In genomic region chr2L:4887382-4888219, dm6 we compare ENCODE assay signal across 1 fruit fly cellular context.
TF ChIP-seq lines count a peak whose summit lies in the region.

No protein-coding gene starts in this region.

TF ChIP-seq in whole organism, embryonic, 481 proteins besides CTCF, POLR2A, EP300 and RAD21 (continued from another document and continues in another):
- peak; percentile 28; the same call in 1 of the 2 replicates for TF ChIP-seq GATAe (GFP tag; conservative IDR thresholded peaks at IDR 0.05; lab: Robert Waterston, UW)
- peak; percentile 44; the same call in 1 of the 2 replicates for TF ChIP-seq CG11696 (GFP tag; IDR thresholded peaks at IDR 0.05; lab: Robert Waterston, UW)
- TF ChIP-seq ind (GFP tag; optimal IDR thresholded peaks at IDR 0.05; lab: Kevin White, UChicago): peak; percentile 56
- peak; percentile 65 for TF ChIP-seq cg (GFP tag; optimal IDR thresholded peaks at IDR 0.05; lab: Kevin White, UChicago)
- TF ChIP-seq cas (GFP tag; IDR thresholded peaks at IDR 0.05; lab: Robert Waterston, UW): 0 out of 2 replicates have a peak, but pooled peaks have one; percentile 11
- TF ChIP-seq Dp (GFP tag; optimal IDR thresholded peaks at IDR 0.05; lab: Kevin White, UChicago): no peak
- no peak for TF ChIP-seq CG10431 (GFP tag; optimal IDR thresholded peaks at IDR 0.05; lab: Kevin White, UChicago)
- no peak for TF ChIP-seq CG4617 (GFP tag; optimal IDR thresholded peaks at IDR 0.05; lab: Kevin White, UChicago; ENCODE audit: borderline replicate concordance)
- TF ChIP-seq sob (GFP tag; IDR thresholded peaks at IDR 0.05; lab: Robert Waterston, UW): peak; percentile 68
- TF ChIP-seq p53 (GFP tag; optimal IDR thresholded peaks at IDR 0.05; lab: Kevin White, UChicago): no peak
- TF ChIP-seq scrt (GFP tag; optimal IDR thresholded peaks at IDR 0.05; lab: Kevin White, UChicago): peak; percentile 8
- peak; percentile 34; the same call in 2 of the 3 replicates for TF ChIP-seq B-H1 (GFP tag; IDR thresholded peaks at IDR 0.05; lab: Robert Waterston, UW)
- no peak for TF ChIP-seq Bgb (GFP tag; IDR thresholded peaks at IDR 0.05; lab: Robert Waterston, UW; ENCODE audit: partially characterized antibody)
- TF ChIP-seq onecut (GFP tag; IDR thresholded peaks at IDR 0.05; lab: Robert Waterston, UW): no peak
- peak; percentile 27; the same call in 1 of the 2 replicates for TF ChIP-seq Ravus (GFP tag; IDR thresholded peaks at IDR 0.05; lab: Robert Waterston, UW)
- peak; percentile 67; the same call in 2 of the 3 replicates for TF ChIP-seq CG11695 (GFP tag; IDR thresholded peaks at IDR 0.05; lab: Robert Waterston, UW)
- peak; percentile 7 for TF ChIP-seq Atf-2 (GFP tag; optimal IDR thresholded peaks at IDR 0.05; lab: Kevin White, UChicago)
- no peak for TF ChIP-seq sqz (GFP tag; optimal IDR thresholded peaks at IDR 0.05; lab: Kevin White, UChicago)
- no peak for TF ChIP-seq dati (GFP tag; IDR thresholded peaks at IDR 0.05; lab: Robert Waterston, UW)
- TF ChIP-seq Dip3 (GFP tag; optimal IDR thresholded peaks at IDR 0.05; lab: Kevin White, UChicago): no peak
- TF ChIP-seq Doc2 (GFP tag; IDR thresholded peaks at IDR 0.05; lab: Robert Waterston, UW): peak; percentile 42; the same call in 1 of the 2 replicates
- no peak for TF ChIP-seq CG12104 (GFP tag; optimal IDR thresholded peaks at IDR 0.05; lab: Kevin White, UChicago)
- TF ChIP-seq da (GFP tag; optimal IDR thresholded peaks at IDR 0.05; lab: Kevin White, UChicago): no peak
- TF ChIP-seq CG15073 (GFP tag; optimal IDR thresholded peaks at IDR 0.05; lab: Kevin White, UChicago): no peak
- peak in 1 of 2 experiments; percentile 70 for TF ChIP-seq Hr78 (GFP tag; optimal IDR thresholded peaks at IDR 0.05; lab: Kevin White, UChicago)
- TF ChIP-seq ab (GFP tag; optimal IDR thresholded peaks at IDR 0.05; lab: Kevin White, UChicago): no peak
- TF ChIP-seq CG4820 (GFP tag; optimal IDR thresholded peaks at IDR 0.05; lab: Kevin White, UChicago): peak; percentile 36
- TF ChIP-seq sim (GFP tag; IDR thresholded peaks at IDR 0.05; lab: Robert Waterston, UW): no peak
- TF ChIP-seq CG10366 (GFP tag; IDR thresholded peaks at IDR 0.05; lab: Robert Waterston, UW): peak; percentile 71
- TF ChIP-seq nerfin-1 (tag; optimal IDR thresholded peaks at IDR 0.05; lab: Kevin White, UChicago): no peak
- peak; percentile 21 for TF ChIP-seq CG2875 (GFP tag; optimal IDR thresholded peaks at IDR 0.05; lab: Kevin White, UChicago)
- TF ChIP-seq ewg (GFP tag; optimal IDR thresholded peaks at IDR 0.05; lab: Kevin White, UChicago): peak; percentile 36
- 0 out of 3 replicates have a peak, but pooled peaks have one; percentile 34 for TF ChIP-seq CG3726 (GFP tag; IDR thresholded peaks at IDR 0.05; lab: Robert Waterston, UW)
- peak; percentile 68 for TF ChIP-seq tap (tag; optimal IDR thresholded peaks at IDR 0.05; lab: Kevin White, UChicago)
- TF ChIP-seq CG12219 (GFP tag; optimal IDR thresholded peaks at IDR 0.05; lab: Kevin White, UChicago): no peak
- peak; percentile 39 for TF ChIP-seq BtbVII (GFP tag; optimal IDR thresholded peaks at IDR 0.05; lab: Kevin White, UChicago)
- peak; percentile 95 for TF ChIP-seq sens (GFP tag; lab: Kevin White, UChicago)
- no peak for TF ChIP-seq Deaf1 (tag; optimal IDR thresholded peaks at IDR 0.05; lab: Kevin White, UChicago)
- TF ChIP-seq CG18619 (GFP tag; optimal IDR thresholded peaks at IDR 0.05; lab: Kevin White, UChicago): peak; percentile 24
- peak; percentile 72 for TF ChIP-seq ranshi (GFP tag; IDR thresholded peaks at IDR 0.05; lab: Robert Waterston, UW)
- peak; percentile 59 for TF ChIP-seq CG4730 (GFP tag; IDR thresholded peaks at IDR 0.05; lab: Robert Waterston, UW)
- TF ChIP-seq ERR (GFP tag; optimal IDR thresholded peaks at IDR 0.05; lab: Kevin White, UChicago): no peak
- TF ChIP-seq CG7357 (GFP tag; IDR thresholded peaks at IDR 0.05; lab: Robert Waterston, UW): peak; percentile 41; the same call in 1 of the 3 replicates
- no peak for TF ChIP-seq mirr (GFP tag; optimal IDR thresholded peaks at IDR 0.05; lab: Kevin White, UChicago)
- TF ChIP-seq Hr51 (GFP tag; optimal IDR thresholded peaks at IDR 0.05; lab: Kevin White, UChicago): peak in 1 of 2 experiments; percentile 72
- TF ChIP-seq CG13123 (GFP tag; optimal IDR thresholded peaks at IDR 0.05; lab: Kevin White, UChicago): no peak
- no peak for TF ChIP-seq emc (GFP tag; optimal IDR thresholded peaks at IDR 0.05; lab: Kevin White, UChicago)
- TF ChIP-seq CG8924 (tag; optimal IDR thresholded peaks at IDR 0.05; lab: Kevin White, UChicago): peak; percentile 11
- TF ChIP-seq luna (GFP tag; optimal IDR thresholded peaks at IDR 0.05; lab: Kevin White, UChicago): no peak
- TF ChIP-seq Neu2 (GFP tag; optimal IDR thresholded peaks at IDR 0.05; lab: Kevin White, UChicago; ENCODE audit: borderline replicate concordance): no peak
- no peak for TF ChIP-seq Elba2 (GFP tag; optimal IDR thresholded peaks at IDR 0.05; lab: Kevin White, UChicago)
- TF ChIP-seq CG14050 (GFP tag; IDR thresholded peaks at IDR 0.05; lab: Robert Waterston, UW): peak; percentile 39; the same call in 2 of the 3 replicates
- no peak for TF ChIP-seq CG4328 (GFP tag; optimal IDR thresholded peaks at IDR 0.05; lab: Kevin White, UChicago)
- no peak for TF ChIP-seq CG6683 (GFP tag; optimal IDR thresholded peaks at IDR 0.05; lab: Kevin White, UChicago)
- no peak for TF ChIP-seq amos (GFP tag; IDR thresholded peaks at IDR 0.05; lab: Robert Waterston, UW; ENCODE audit: partially characterized antibody)
- peak; percentile 42 for TF ChIP-seq Abd-B (GFP tag; optimal IDR thresholded peaks at IDR 0.05; lab: Kevin White, UChicago)
- no peak for TF ChIP-seq CG8281 (tag; optimal IDR thresholded peaks at IDR 0.05; lab: Kevin White, UChicago)
- TF ChIP-seq grau (tag; optimal IDR thresholded peaks at IDR 0.05; lab: Kevin White, UChicago): peak; percentile 62
- no peak for TF ChIP-seq Dbx (GFP tag; IDR thresholded peaks at IDR 0.05; lab: Robert Waterston, UW)
- peak; percentile 4 for TF ChIP-seq Nf-YC (tag; optimal IDR thresholded peaks at IDR 0.05; lab: Kevin White, UChicago)
- TF ChIP-seq Tbp (GFP tag; optimal IDR thresholded peaks at IDR 0.05; lab: Kevin White, UChicago): no peak
- peak; percentile 71 for TF ChIP-seq Sox102F (GFP tag; optimal IDR thresholded peaks at IDR 0.05; lab: Kevin White, UChicago)
- TF ChIP-seq klu (GFP tag; IDR thresholded peaks at IDR 0.05; lab: Robert Waterston, UW): peak; percentile 44
- no peak for TF ChIP-seq Max (GFP tag; optimal IDR thresholded peaks at IDR 0.05; lab: Kevin White, UChicago)
- peak; percentile 53 for TF ChIP-seq CG12391 (tag; optimal IDR thresholded peaks at IDR 0.05; lab: Kevin White, UChicago)
- TF ChIP-seq CG30403 (GFP tag; optimal IDR thresholded peaks at IDR 0.05; lab: Kevin White, UChicago): peak; percentile 17
- peak; percentile 22 for TF ChIP-seq CG17802 (tag; optimal IDR thresholded peaks at IDR 0.05; lab: Kevin White, UChicago)
- TF ChIP-seq lmd (GFP tag; IDR thresholded peaks at IDR 0.05; lab: Robert Waterston, UW): peak; percentile 63
- no peak for TF ChIP-seq Eip74EF (GFP tag; optimal IDR thresholded peaks at IDR 0.05; lab: Kevin White, UChicago)
- no peak for TF ChIP-seq Lim3 (GFP tag; IDR thresholded peaks at IDR 0.05; lab: Robert Waterston, UW)
- TF ChIP-seq Bdp1 (GFP tag; optimal IDR thresholded peaks at IDR 0.05; lab: Kevin White, UChicago): no peak
- peak in 1 of 3 experiments; percentile 23 for TF ChIP-seq lola (GFP tag; optimal IDR thresholded peaks at IDR 0.05; lab: Kevin White, UChicago)
- TF ChIP-seq Dfd (GFP tag; optimal IDR thresholded peaks at IDR 0.05; lab: Kevin White, UChicago): no peak
- no peak for TF ChIP-seq CG31365 (tag; optimal IDR thresholded peaks at IDR 0.05; lab: Kevin White, UChicago)
- peak; percentile 36; the same call in 1 of the 3 replicates for TF ChIP-seq CG2199 (GFP tag; IDR thresholded peaks at IDR 0.05; lab: Robert Waterston, UW)
- TF ChIP-seq psq (GFP tag; optimal IDR thresholded peaks at IDR 0.05; lab: Kevin White, UChicago): no peak
- no peak for TF ChIP-seq Spps (tag; optimal IDR thresholded peaks at IDR 0.05; lab: Kevin White, UChicago)
- TF ChIP-seq CG8359 (GFP tag; optimal IDR thresholded peaks at IDR 0.05; lab: Kevin White, UChicago; ENCODE audit: borderline replicate concordance): no peak
- TF ChIP-seq Dll (GFP tag; IDR thresholded peaks at IDR 0.05; lab: Robert Waterston, UW; ENCODE audit: partially characterized antibody): no peak
- TF ChIP-seq Adf1 (GFP tag; IDR thresholded peaks at IDR 0.05; lab: Robert Waterston, UW): peak; percentile 94
- TF ChIP-seq Ets65A (GFP tag; lab: Kevin White, UChicago): peak; percentile 88
- no peak for TF ChIP-seq CG14860 (GFP tag; IDR thresholded peaks at IDR 0.05; lab: Robert Waterston, UW; ENCODE audit: partially characterized antibody)
- TF ChIP-seq CG1792 (GFP tag; optimal IDR thresholded peaks at IDR 0.05; lab: Kevin White, UChicago): no peak
- TF ChIP-seq Kr (GFP tag; optimal IDR thresholded peaks at IDR 0.05; lab: Kevin White, UChicago): no peak
- peak; percentile 56 for TF ChIP-seq Xbp1 (GFP tag; optimal IDR thresholded peaks at IDR 0.05; lab: Kevin White, UChicago)
- no peak for TF ChIP-seq tx (GFP tag; optimal IDR thresholded peaks at IDR 0.05; lab: Kevin White, UChicago)
- peak; percentile 78 for TF ChIP-seq zfh1 (GFP tag; IDR thresholded peaks at IDR 0.05; lab: Robert Waterston, UW)
- TF ChIP-seq CG33557 (GFP tag; optimal IDR thresholded peaks at IDR 0.05; lab: Kevin White, UChicago): no peak
- TF ChIP-seq slp2 (GFP tag; optimal IDR thresholded peaks at IDR 0.05; lab: Kevin White, UChicago): no peak
- TF ChIP-seq knrl (GFP tag; IDR thresholded peaks at IDR 0.05; lab: Robert Waterston, UW; ENCODE audit: partially characterized antibody): no peak
- TF ChIP-seq az2 (GFP tag; optimal IDR thresholded peaks at IDR 0.05; lab: Kevin White, UChicago): peak; percentile 56
- TF ChIP-seq corto (GFP tag; optimal IDR thresholded peaks at IDR 0.05; lab: Kevin White, UChicago): peak; percentile 87
- no peak for TF ChIP-seq Jarid2 (GFP tag; optimal IDR thresholded peaks at IDR 0.05; lab: Kevin White, UChicago)
- TF ChIP-seq CG13296 (GFP tag; optimal IDR thresholded peaks at IDR 0.05; lab: Kevin White, UChicago): peak; percentile 26
- TF ChIP-seq unpg (GFP tag; optimal IDR thresholded peaks at IDR 0.05; lab: Kevin White, UChicago): peak; percentile 78
- TF ChIP-seq CG30431 (GFP tag; optimal IDR thresholded peaks at IDR 0.05; lab: Kevin White, UChicago): peak; percentile 24
- TF ChIP-seq dpn (GFP tag; optimal IDR thresholded peaks at IDR 0.05; lab: Kevin White, UChicago): peak in 1 of 2 experiments; percentile 41
- peak; percentile 24 for TF ChIP-seq ssp (GFP tag; IDR thresholded peaks at IDR 0.05; lab: Robert Waterston, UW)
- TF ChIP-seq nerfin-2 (GFP tag; IDR thresholded peaks at IDR 0.05; lab: Robert Waterston, UW; ENCODE audit: partially characterized antibody): no peak
- TF ChIP-seq CG1602 (GFP tag; optimal IDR thresholded peaks at IDR 0.05; lab: Kevin White, UChicago): peak; percentile 24
- TF ChIP-seq CHES-1-like (GFP tag; optimal IDR thresholded peaks at IDR 0.05; lab: Kevin White, UChicago): no peak
- TF ChIP-seq CG13424 (tag; optimal IDR thresholded peaks at IDR 0.05; lab: Kevin White, UChicago): peak; percentile 57
- no peak for TF ChIP-seq bigmax (GFP tag; optimal IDR thresholded peaks at IDR 0.05; lab: Kevin White, UChicago)
- TF ChIP-seq tll (GFP tag; optimal IDR thresholded peaks at IDR 0.05; lab: Kevin White, UChicago): no peak
- no peak for TF ChIP-seq grn (GFP tag; optimal IDR thresholded peaks at IDR 0.05; lab: Kevin White, UChicago)
- peak; percentile 4 for TF ChIP-seq HHEX (GFP tag; optimal IDR thresholded peaks at IDR 0.05; lab: Kevin White, UChicago)
- TF ChIP-seq CG11247 (GFP tag; IDR thresholded peaks at IDR 0.05; lab: Robert Waterston, UW): peak; percentile 63
- TF ChIP-seq CG3847 (GFP tag; IDR thresholded peaks at IDR 0.05; lab: Robert Waterston, UW): peak; percentile 56
- TF ChIP-seq Mrtf (GFP tag; IDR thresholded peaks at IDR 0.05; lab: Robert Waterston, UW): peak; percentile 59; the same call in 2 of the 3 replicates
- peak; percentile 64 for TF ChIP-seq H2.0 (GFP tag; IDR thresholded peaks at IDR 0.05; lab: Robert Waterston, UW)
- no peak for TF ChIP-seq nau (GFP tag; optimal IDR thresholded peaks at IDR 0.05; lab: Kevin White, UChicago)
- TF ChIP-seq NfI (GFP tag; optimal IDR thresholded peaks at IDR 0.05; lab: Kevin White, UChicago): peak; percentile 44
- peak; percentile 64 for TF ChIP-seq Aef1 (GFP tag; IDR thresholded peaks at IDR 0.05; lab: Robert Waterston, UW)
- TF ChIP-seq E2f1 (GFP tag; IDR thresholded peaks at IDR 0.05; lab: Robert Waterston, UW): peak; percentile 67
- TF ChIP-seq CG2889 (GFP tag; IDR thresholded peaks at IDR 0.05; lab: Robert Waterston, UW): peak; percentile 57; the same call in 2 of the 3 replicates
- TF ChIP-seq Meics (GFP tag; optimal IDR thresholded peaks at IDR 0.05; lab: Kevin White, UChicago): peak; percentile 49
- TF ChIP-seq Hey (tag; optimal IDR thresholded peaks at IDR 0.05; lab: Kevin White, UChicago): no peak
- TF ChIP-seq CG7745 (tag; optimal IDR thresholded peaks at IDR 0.05; lab: Kevin White, UChicago): no peak
- peak; percentile 1 for TF ChIP-seq CG6813 (GFP tag; optimal IDR thresholded peaks at IDR 0.05; lab: Kevin White, UChicago)
- no peak for TF ChIP-seq CG17186 (GFP tag; optimal IDR thresholded peaks at IDR 0.05; lab: Kevin White, UChicago)
- TF ChIP-seq chinmo (GFP tag; IDR thresholded peaks at IDR 0.05; lab: Robert Waterston, UW; ENCODE audit: partially characterized antibody): peak; percentile 58; the same call in 2 of the 4 replicates
- peak; percentile 69 for TF ChIP-seq CG17328 (GFP tag; IDR thresholded peaks at IDR 0.05; lab: Robert Waterston, UW)
- peak; percentile 90 for TF ChIP-seq nom (GFP tag; optimal IDR thresholded peaks at IDR 0.05; lab: Kevin White, UChicago)
- no peak for TF ChIP-seq ash1 (GFP tag; optimal IDR thresholded peaks at IDR 0.05; lab: Kevin White, UChicago)
- TF ChIP-seq so (GFP tag; IDR thresholded peaks at IDR 0.05; lab: Robert Waterston, UW): peak; percentile 57; the same call in 1 of the 3 replicates
- no peak for TF ChIP-seq CG34376 (GFP tag; optimal IDR thresholded peaks at IDR 0.05; lab: Kevin White, UChicago)
- TF ChIP-seq Lpt (GFP tag; optimal IDR thresholded peaks at IDR 0.05; lab: Kevin White, UChicago): no peak
- no peak for TF ChIP-seq yki (optimal IDR thresholded peaks at IDR 0.05; lab: Kevin White, UChicago)
- peak; percentile 67 for TF ChIP-seq ci (GFP tag; IDR thresholded peaks at IDR 0.05; lab: Robert Waterston, UW)
- TF ChIP-seq CG10979 (tag; optimal IDR thresholded peaks at IDR 0.05; lab: Kevin White, UChicago): peak; percentile 43
- TF ChIP-seq en (GFP tag; optimal IDR thresholded peaks at IDR 0.05; lab: Kevin White, UChicago): no peak
